Fruit fly (Drosophila melanogaster) whole organism, embryonic: Measurements from ENCODE around the gene CG7294.
A peak's percentile ranks its signal among the peaks of the same experiment; 100 is the strongest.

Source experiments
- Atf6 ChIP-seq: fragments of 200-800 bp; sonication (Bioruptor generic); IDR thresholded peaks from 2 replicates; pipeline ENCODE4 v1.3.6; 2022; ENCODE audit warnings: missing biosample characterization, missing genetic modification characterization
- Awh ChIP-seq: fragments of 200-800 bp; sonication (Bioruptor generic); IDR thresholded peaks from 2 replicates; pipeline ENCODE4, ENCODE4 v1.3.6; 2022; ENCODE audit warnings: missing biosample characterization, missing genetic modification characterization
- CG10321 ChIP-seq: fragments of 200-800 bp; sonication (Bioruptor generic); IDR thresholded peaks from 2 replicates; pipeline ENCODE4 v1.3.6; 2022; ENCODE audit warnings: missing biosample characterization, missing genetic modification characterization
- CG10366 ChIP-seq: fragments of 200-800 bp; sonication (Bioruptor generic); IDR thresholded peaks from 2 replicates; pipeline ENCODE4 v1.3.6; 2022; ENCODE audit warnings: missing biosample characterization, missing genetic modification characterization
- CG10431 ChIP-seq: fragments of 200-800 bp; sonication (Bioruptor generic); optimal IDR thresholded peaks from 3 replicates; lab custom pipeline; 2018; ENCODE audit warnings: missing biosample characterization, mild to moderate bottlenecking, missing genetic modification characterization
- CG11247 ChIP-seq: fragments of 200-800 bp; sonication (Bioruptor generic); IDR thresholded peaks from 2 replicates; pipeline ENCODE4 v1.3.6; 2022; ENCODE audit warnings: missing biosample characterization, missing genetic modification characterization
- CG14965 ChIP-seq: fragments of 200-800 bp; sonication (Bioruptor generic); optimal IDR thresholded peaks from 2 replicates; lab custom pipeline; 2016; ENCODE audit warnings: missing biosample characterization, missing genetic modification characterization, borderline replicate concordance
- CG15011 ChIP-seq: fragments of 200-800 bp; sonication (Bioruptor generic); optimal IDR thresholded peaks from 3 replicates; lab custom pipeline; 2018; ENCODE audit warnings: missing biosample characterization, mild to moderate bottlenecking, missing genetic modification characterization
- CG15479 ChIP-seq: fragments of 200-800 bp; sonication (Bioruptor generic); optimal IDR thresholded peaks from 3 replicates; lab custom pipeline; 2019; ENCODE audit warnings: missing biosample characterization, mild to moderate bottlenecking, missing genetic modification characterization, moderate library complexity
- CG1603 ChIP-seq: fragments of 200-800 bp; sonication (Bioruptor generic); optimal IDR thresholded peaks from 2 replicates; lab custom pipeline; 2019; ENCODE audit warnings: missing biosample characterization, mild to moderate bottlenecking, missing genetic modification characterization, moderate library complexity
- CG17361 ChIP-seq: fragments of 200-800 bp; sonication (Bioruptor generic); IDR thresholded peaks from 3 replicates; pipeline ENCODE4 v1.3.6; 2022; ENCODE audit warnings: missing biosample characterization, missing genetic modification characterization
- CG17612 ChIP-seq: fragments of 200-800 bp; sonication (Bioruptor generic); IDR thresholded peaks from 2 replicates; pipeline ENCODE4 v1.3.6; 2022; ENCODE audit warnings: missing biosample characterization, missing genetic modification characterization
- CG2875 ChIP-seq: fragments of 200-800 bp; sonication (Bioruptor generic); optimal IDR thresholded peaks from 2 replicates; lab custom pipeline; 2017; ENCODE audit warnings: missing biosample characterization, mild to moderate bottlenecking, missing genetic modification characterization, missing genetic modification reagents
- CG42726 ChIP-seq: fragments of 200-800 bp; sonication (Bioruptor generic); IDR thresholded peaks from 2 replicates; pipeline ENCODE4 v1.3.6; 2022; ENCODE audit warnings: missing biosample characterization, missing genetic modification characterization; ENCODE audit not compliant: partially characterized antibody
- CG7271 ChIP-seq: fragments of 200-800 bp; sonication (Bioruptor generic); optimal IDR thresholded peaks from 2 replicates; lab custom pipeline; 2018; ENCODE audit warnings: missing biosample characterization, mild to moderate bottlenecking, missing genetic modification characterization, moderate library complexity
- CG8388 ChIP-seq: fragments of 200-800 bp; sonication (Bioruptor generic); optimal IDR thresholded peaks from 2 replicates; lab custom pipeline; 2019; ENCODE audit warnings: missing biosample characterization, mild to moderate bottlenecking, missing genetic modification characterization, moderate library complexity
- CG9727 ChIP-seq: fragments of 200-800 bp; sonication (Bioruptor generic); optimal IDR thresholded peaks from 3 replicates; lab custom pipeline; 2017; ENCODE audit warnings: missing biosample characterization, mild to moderate bottlenecking, missing genetic modification characterization
- CG9797 ChIP-seq: fragments of 200-800 bp; sonication (Bioruptor generic); optimal IDR thresholded peaks from 3 replicates; lab custom pipeline; 2018; ENCODE audit warnings: missing biosample characterization, mild to moderate bottlenecking, missing genetic modification characterization
- CrebB ChIP-seq: fragments of 200-800 bp; sonication (Bioruptor generic); optimal IDR thresholded peaks from 3 replicates; lab custom pipeline; 2018; ENCODE audit warnings: missing biosample characterization, mild to moderate bottlenecking, missing genetic modification characterization
- Dref ChIP-seq: fragments of 200-800 bp; sonication (Bioruptor generic); IDR thresholded peaks from 2 replicates; pipeline ENCODE4 v1.3.6; 2022; ENCODE audit warnings: missing biosample characterization, missing genetic modification characterization
- Ets97D ChIP-seq: fragments of 200-800 bp; sonication (Bioruptor generic); optimal IDR thresholded peaks from 3 replicates; lab custom pipeline; 2016; ENCODE audit warnings: missing biosample characterization, missing genetic modification characterization
- H15 ChIP-seq: fragments of 200-800 bp; sonication (Bioruptor generic); IDR thresholded peaks from 3 replicates; pipeline ENCODE4 v1.3.6; 2022; ENCODE audit warnings: missing biosample characterization, missing genetic modification characterization
- Hr3 ChIP-seq: fragments of 200-800 bp; sonication (Bioruptor generic); optimal IDR thresholded peaks from 3 replicates; lab custom pipeline; 2016; ENCODE audit warnings: missing biosample characterization, missing genetic modification characterization
- Hr51 ChIP-seq, 2 experiments: fragments of 200-800 bp; sonication (Bioruptor generic); optimal IDR thresholded peaks; 2 replicates in 1 of 2; 3 replicates in 1 of 2; lab custom pipeline; 2016 to 2018; ENCODE audit warnings: missing biosample characterization in 2 of 2, missing genetic modification characterization in 2 of 2, mild to moderate bottlenecking in 1 of 2, moderate library complexity in 1 of 2
- Kr ChIP-seq: fragments of 200-800 bp; sonication (Bioruptor generic); optimal IDR thresholded peaks from 2 replicates; lab custom pipeline; 2017; ENCODE audit warnings: missing biosample characterization, mild to moderate bottlenecking, missing genetic modification characterization
- Lim3 ChIP-seq: fragments of 200-800 bp; sonication (Bioruptor generic); IDR thresholded peaks from 2 replicates; pipeline ENCODE4 v1.3.6; 2022; ENCODE audit warnings: missing biosample characterization, missing genetic modification characterization
- MESR4 ChIP-seq: fragments of 200-800 bp; sonication (Bioruptor generic); optimal IDR thresholded peaks from 2 replicates; lab custom pipeline; 2018; ENCODE audit warnings: missing biosample characterization, mild to moderate bottlenecking, missing genetic modification characterization, moderate library complexity
- Max ChIP-seq: fragments of 200-800 bp; sonication (Bioruptor generic); optimal IDR thresholded peaks from 2 replicates; lab custom pipeline; 2016; ENCODE audit warnings: missing biosample characterization, mild to moderate bottlenecking, missing genetic modification characterization
- Mrtf ChIP-seq: fragments of 200-800 bp; sonication (Bioruptor generic); IDR thresholded peaks from 3 replicates; pipeline ENCODE4 v1.3.6; 2022; ENCODE audit warnings: missing biosample characterization, missing genetic modification characterization
- NC2α ChIP-seq: fragments of 200-800 bp; sonication (Bioruptor generic); optimal IDR thresholded peaks from 2 replicates; lab custom pipeline; 2016; ENCODE audit warnings: missing biosample characterization, missing genetic modification characterization
- NC2β ChIP-seq: fragments of 200-800 bp; sonication (Bioruptor generic); optimal IDR thresholded peaks from 2 replicates; lab custom pipeline; 2016; ENCODE audit warnings: missing biosample characterization, missing genetic modification characterization
- Sin3A ChIP-seq: fragments of >200 bp; optimal IDR thresholded peaks from 2 replicates; lab custom pipeline; 2018
- Tbp ChIP-seq: fragments of >200 bp; optimal IDR thresholded peaks from 2 replicates; lab custom pipeline; 2018; ENCODE audit warnings: missing biosample characterization, missing genetic modification characterization
- Xrp1 ChIP-seq: fragments of 200-800 bp; sonication (Bioruptor generic); IDR thresholded peaks from 2 replicates; pipeline ENCODE4 v1.3.6; 2022; ENCODE audit warnings: missing biosample characterization, missing genetic modification characterization
- az2 ChIP-seq: fragments of 200-800 bp; sonication (Bioruptor generic); optimal IDR thresholded peaks from 3 replicates; lab custom pipeline; 2016; ENCODE audit warnings: missing biosample characterization, missing genetic modification characterization
- bigmax ChIP-seq: fragments of 200-800 bp; sonication (Bioruptor generic); optimal IDR thresholded peaks from 2 replicates; lab custom pipeline; 2018; ENCODE audit warnings: missing biosample characterization, mild to moderate bottlenecking, missing genetic modification characterization
- cad ChIP-seq: fragments of >200 bp; optimal IDR thresholded peaks from 2 replicates; lab custom pipeline; 2017; ENCODE audit warnings: missing biosample characterization, missing genetic modification characterization
- cg ChIP-seq: fragments of 200-800 bp; sonication (Bioruptor generic); optimal IDR thresholded peaks from 3 replicates; lab custom pipeline; 2019; ENCODE audit warnings: missing biosample characterization, mild to moderate bottlenecking, missing genetic modification characterization, moderate library complexity
- chn ChIP-seq: fragments of 200-800 bp; sonication (Bioruptor generic); optimal IDR thresholded peaks from 2 replicates; lab custom pipeline; 2016; ENCODE audit warnings: missing biosample characterization, missing genetic modification characterization
- dmrt11E ChIP-seq: fragments of 200-800 bp; sonication (Bioruptor generic); optimal IDR thresholded peaks from 3 replicates; lab custom pipeline; 2018; ENCODE audit warnings: missing biosample characterization, mild to moderate bottlenecking, missing genetic modification characterization, moderate library complexity
- gcm ChIP-seq: fragments of 200-800 bp; sonication (Bioruptor generic); optimal IDR thresholded peaks from 2 replicates; lab custom pipeline; 2019; ENCODE audit warnings: missing biosample characterization, mild to moderate bottlenecking, missing genetic modification characterization, moderate library complexity
- grau ChIP-seq: fragments of 200-800 bp; optimal IDR thresholded peaks from 3 replicates; lab custom pipeline; 2019; ENCODE audit warnings: missing biosample characterization, mild to moderate bottlenecking, missing genetic modification characterization, moderate library complexity
- h ChIP-seq: fragments of >200 bp; optimal IDR thresholded peaks from 2 replicates; lab custom pipeline; 2017
- ind ChIP-seq: fragments of 200-800 bp; sonication (Bioruptor generic); optimal IDR thresholded peaks from 3 replicates; lab custom pipeline; 2016; ENCODE audit warnings: missing biosample characterization, missing genetic modification characterization
- pita ChIP-seq: fragments of 200-800 bp; sonication (Bioruptor generic); optimal IDR thresholded peaks from 2 replicates; lab custom pipeline; 2017; ENCODE audit warnings: missing biosample characterization, mild to moderate bottlenecking, missing genetic modification characterization
- prd ChIP-seq, 3 experiments: fragments of >200 bp in 2 of 3; fragments of 200-800 bp in 1 of 3; sonication (Bioruptor generic) in 1 of 3; optimal IDR thresholded peaks in 2 of 3; IDR thresholded peaks in 1 of 3; 2 replicates in 2 of 3; 3 replicates in 1 of 3; pipeline versions ENCODE4 v1.3.6 to Lab custom; 2017 to 2022; ENCODE audit warnings: missing biosample characterization in 1 of 3, missing genetic modification characterization in 1 of 3
- sens ChIP-seq: fragments of 200-800 bp; sonication (Bioruptor generic); peaks from one replicate; lab custom pipeline; 2016; ENCODE audit warnings: missing biosample characterization, missing genetic modification characterization
- so ChIP-seq: fragments of 200-800 bp; sonication (Bioruptor generic); IDR thresholded peaks from 3 replicates; pipeline ENCODE4 v1.3.6; 2022; ENCODE audit warnings: missing biosample characterization, missing genetic modification characterization
- stwl ChIP-seq: fragments of 200-800 bp; sonication (Bioruptor generic); optimal IDR thresholded peaks from 3 replicates; lab custom pipeline; 2018; ENCODE audit warnings: missing biosample characterization, mild to moderate bottlenecking, missing genetic modification characterization, moderate library complexity
- tin ChIP-seq: fragments of 200-800 bp; sonication (Bioruptor generic); optimal IDR thresholded peaks from 3 replicates; lab custom pipeline; 2016; ENCODE audit warnings: missing biosample characterization, missing genetic modification characterization
- vfl ChIP-seq: fragments of 200-800 bp; sonication (Bioruptor generic); optimal IDR thresholded peaks from 2 replicates; lab custom pipeline; 2016; ENCODE audit warnings: missing biosample characterization, missing genetic modification characterization
- zen ChIP-seq: fragments of 200-800 bp; sonication (Bioruptor generic); optimal IDR thresholded peaks from 3 replicates; lab custom pipeline; 2018; ENCODE audit warnings: missing biosample characterization, mild to moderate bottlenecking, missing genetic modification characterization, moderate library complexity

Gene CG7294

DNA sequence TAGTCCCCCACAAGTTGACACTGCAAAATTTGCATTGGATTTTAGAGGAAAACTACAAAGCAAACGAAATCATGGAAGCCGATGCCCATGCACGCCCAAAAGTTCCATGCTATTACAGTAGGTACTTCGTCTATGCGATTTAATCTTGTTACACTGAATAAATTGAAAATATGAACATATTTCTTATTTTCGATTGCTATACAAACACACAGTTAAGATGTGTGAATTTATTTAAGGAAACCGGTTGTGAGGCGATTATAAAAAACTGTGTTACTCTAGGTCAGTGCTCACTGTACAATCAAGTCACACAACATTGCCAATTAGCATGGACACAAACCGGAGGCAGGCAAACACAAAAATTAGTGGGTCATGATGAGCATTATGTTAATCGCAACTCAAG is 23.5 kb downstream of the CG7294 start (continued):
- TF ChIP-seq Sin3A (lab: Kevin White, UChicago): no peak
- TF ChIP-seq pita (GFP tag; lab: Kevin White, UChicago): no peak
- peak; percentile 88 for TF ChIP-seq ind (GFP tag; lab: Kevin White, UChicago)
- peak; percentile 39 for TF ChIP-seq CrebB
- no peak for TF ChIP-seq Dref (GFP tag; lab: Robert Waterston, UW)
- TF ChIP-seq stwl (tag; lab: Kevin White, UChicago): peak; percentile 4
- no peak for TF ChIP-seq prd (optimal IDR thresholded peaks at IDR 0.05; lab: Kevin White, UChicago)
- TF ChIP-seq prd (GFP tag; IDR thresholded peaks at IDR 0.05; lab: Robert Waterston, UW): peak; percentile 92
- TF ChIP-seq tin (GFP tag; lab: Kevin White, UChicago): peak; percentile 74
- TF ChIP-seq so (GFP tag; lab: Robert Waterston, UW): peak; percentile 86
- no peak for TF ChIP-seq bigmax (GFP tag; lab: Kevin White, UChicago)
- TF ChIP-seq Xrp1 (GFP tag; lab: Robert Waterston, UW): peak; percentile 81
- peak; percentile 94 for TF ChIP-seq sens
- peak; percentile 48 for TF ChIP-seq Max (GFP tag; lab: Kevin White, UChicago)
- peak; percentile 57 for TF ChIP-seq zen (tag; lab: Kevin White, UChicago)
- peak; percentile 49 for TF ChIP-seq CG2875 (GFP tag; lab: Kevin White, UChicago)
- TF ChIP-seq CG9727 (GFP tag; lab: Kevin White, UChicago): peak; percentile 52
- TF ChIP-seq CG14965 (GFP tag; lab: Kevin White, UChicago): peak; percentile 18
- peak; percentile 58 for TF ChIP-seq CG15011 (GFP tag; lab: Kevin White, UChicago)
- TF ChIP-seq cad (GFP tag; lab: Kevin White, UChicago): no peak
- TF ChIP-seq CG8388 (GFP tag; lab: Kevin White, UChicago): peak; percentile 63
- peak; percentile 85 for TF ChIP-seq H15 (GFP tag; lab: Robert Waterston, UW)
- TF ChIP-seq CG17612: peak; percentile 33; the same call in 1 of the 2 replicates
- peak; percentile 50 for TF ChIP-seq dmrt11E
- peak; percentile 43 to 89 for TF ChIP-seq Hr51 (GFP tag; optimal IDR thresholded peaks at IDR 0.05; lab: Kevin White, UChicago)
- peak; percentile 75 for TF ChIP-seq chn
- TF ChIP-seq az2 (GFP tag; lab: Kevin White, UChicago): peak; percentile 76
- no peak for TF ChIP-seq CG15479 (GFP tag; lab: Kevin White, UChicago)
- TF ChIP-seq NC2α (GFP tag; lab: Kevin White, UChicago): peak; percentile 42
- no peak for TF ChIP-seq MESR4 (GFP tag; lab: Kevin White, UChicago)
- TF ChIP-seq CG10431 (GFP tag; lab: Kevin White, UChicago): no peak
- peak; percentile 83 for TF ChIP-seq Atf6 (GFP tag; lab: Robert Waterston, UW)
- peak; percentile 48; the same call in 1 of the 2 replicates for TF ChIP-seq CG10321
- TF ChIP-seq CG17361 (GFP tag; lab: Robert Waterston, UW): peak; percentile 74
- no peak for TF ChIP-seq Kr (GFP tag; lab: Kevin White, UChicago)
- peak; percentile 48 for TF ChIP-seq gcm (GFP tag; lab: Kevin White, UChicago)
- TF ChIP-seq CG7271: peak; percentile 12
- peak; percentile 90 for TF ChIP-seq CG10366
- no peak for TF ChIP-seq Ets97D (GFP tag; lab: Kevin White, UChicago)
- TF ChIP-seq Tbp (GFP tag; lab: Kevin White, UChicago): no peak
- TF ChIP-seq Lim3 (GFP tag; lab: Robert Waterston, UW): 0 out of 2 replicates have a peak, but pooled peaks have one; percentile 27
- TF ChIP-seq Mrtf (GFP tag; lab: Robert Waterston, UW): peak; percentile 89
- peak; percentile 94 for TF ChIP-seq grau
- no peak for TF ChIP-seq CG9797 (GFP tag; lab: Kevin White, UChicago)
- TF ChIP-seq CG1603 (tag; lab: Kevin White, UChicago): peak; percentile 81
- TF ChIP-seq CG42726 (GFP tag; lab: Robert Waterston, UW): no peak
- peak; percentile 66 for TF ChIP-seq CG11247 (GFP tag; lab: Robert Waterston, UW)
- TF ChIP-seq Awh (GFP tag; lab: Robert Waterston, UW): peak; percentile 92
- TF ChIP-seq h: no peak
- no peak for TF ChIP-seq cg (GFP tag; lab: Kevin White, UChicago)
- TF ChIP-seq Hr3 (GFP tag; lab: Kevin White, UChicago): peak; percentile 71
- peak; percentile 59 for TF ChIP-seq NC2β (GFP tag; lab: Kevin White, UChicago)
- no peak for TF ChIP-seq vfl (GFP tag; lab: Kevin White, UChicago)
